Worm (Caenorhabditis elegans): ENCODE data around the gene R13A5.7.

R13A5.7 gene

ce11 chrIII:7616228-7616627, 46.3 kb upstream of the R13A5.7 start, which contains the start of gene T04A6.1:
Gene T04A6.1, plus strand, starts transcription at chrIII:7616528.
- TF ChIP-seq tlf-1 (GFP tag; optimal IDR thresholded peaks at IDR 0.05) (no peak), him-1 (tag; optimal IDR thresholded peaks at IDR 0.05) (no peak), cebp-1 (GFP tag; IDR thresholded peaks at IDR 0.05) (no peak), cebp-1 (tag; optimal IDR thresholded peaks at IDR 0.05) (no peak), bed-1 (GFP tag; IDR thresholded peaks at IDR 0.05) (no peak)

DNA sequence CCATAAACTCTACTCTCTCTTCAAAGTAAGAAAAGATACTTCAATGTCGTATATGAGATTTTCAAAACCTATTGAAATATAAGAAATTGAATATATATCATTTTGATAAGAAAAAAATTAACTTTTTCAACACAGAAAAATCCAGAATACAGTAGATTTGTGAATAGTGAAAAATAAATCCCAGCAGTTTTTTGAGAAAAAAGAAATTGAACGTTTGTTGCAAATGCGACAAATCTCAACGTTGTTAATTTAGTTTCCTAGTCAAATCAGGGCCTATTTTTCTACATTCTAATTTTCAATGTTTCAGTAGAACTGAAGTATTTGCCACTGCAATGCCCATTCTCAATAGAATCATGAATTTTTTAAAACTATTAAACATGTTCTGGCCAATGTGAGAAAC, 44.6 kb upstream of the R13A5.7 start, which contains the start of gene T04A6.2:
T04A6.2 (plus strand) TSS at position 301 of the 400 bp plus-strand sequence.
- TF ChIP-seq nfya-2 (GFP tag; IDR thresholded peaks at IDR 0.05) = no peak
- no peak for TF ChIP-seq B0019.2 (GFP tag; conservative IDR thresholded peaks at IDR 0.05)
- TF ChIP-seq rcor-1 (GFP tag; IDR thresholded peaks at IDR 0.05) = no peak
- TF ChIP-seq hmg-20 (GFP tag; IDR thresholded peaks at IDR 0.05) = no peak
- no peak for TF ChIP-seq egl-18 (GFP tag; IDR thresholded peaks at IDR 0.05)
- TF ChIP-seq ztf-22 (GFP tag; optimal IDR thresholded peaks at IDR 0.05) = no peak
- no peak for TF ChIP-seq Y79H2A.3 (GFP tag; conservative IDR thresholded peaks at IDR 0.05)
- no peak for TF ChIP-seq ceh-40 (GFP tag; IDR thresholded peaks at IDR 0.05)
- TF ChIP-seq mxl-1 (tag; optimal IDR thresholded peaks at IDR 0.05) = no peak
- TF ChIP-seq nhr-120 (GFP tag; IDR thresholded peaks at IDR 0.05) = no peak
- no peak for TF ChIP-seq F49E8.2 (tag; optimal IDR thresholded peaks at IDR 0.05; ENCODE audit: insufficient read depth)
- no peak for TF ChIP-seq hlh-26 (GFP tag; conservative IDR thresholded peaks at IDR 0.05)
- no peak for TF ChIP-seq bed-1 (GFP tag; IDR thresholded peaks at IDR 0.05)

- no peak for TF ChIP-seq F23B12.7 (tag; optimal IDR thresholded peaks at IDR 0.05; ENCODE audit: insufficient read depth)
- TF ChIP-seq T26A5.8 (tag; optimal IDR thresholded peaks at IDR 0.05) = no peak
- no peak for TF ChIP-seq F49E8.2 (tag; optimal IDR thresholded peaks at IDR 0.05; ENCODE audit: insufficient read depth)
- TF ChIP-seq nhr-179 (tag; optimal IDR thresholded peaks at IDR 0.05) = no peak
- no peak for TF ChIP-seq pbrm-1 (GFP tag; IDR thresholded peaks at IDR 0.05)
- TF ChIP-seq F33H1.4 (GFP tag; IDR thresholded peaks at IDR 0.05) = no peak
- TF ChIP-seq sptf-2 (GFP tag; optimal IDR thresholded peaks at IDR 0.05) = no peak
- TF ChIP-seq F10E7.11 (tag; optimal IDR thresholded peaks at IDR 0.05) = no peak
- no peak for TF ChIP-seq nfya-2 (GFP tag; IDR thresholded peaks at IDR 0.05)
- no peak for TF ChIP-seq ceh-27 (GFP tag; optimal IDR thresholded peaks at IDR 0.05)
- no peak for TF ChIP-seq nhr-27 (tag; optimal IDR thresholded peaks at IDR 0.05)
These were observed 39.2 kb upstream of the R13A5.7 start, which contains the start of gene nsph-4.3 for ce11 chrIII:7609168-7609567. Gene nsph-4.3, minus strand, starts transcription at chrIII:7609268.

- no peak for TF ChIP-seq ztf-6 (GFP tag; IDR thresholded peaks at IDR 0.05)
- no peak for TF ChIP-seq rec-8 (tag; optimal IDR thresholded peaks at IDR 0.05)
- TF ChIP-seq bed-2 (GFP tag; IDR thresholded peaks at IDR 0.05) = no peak
- no peak for TF ChIP-seq egl-44 (GFP tag; IDR thresholded peaks at IDR 0.05)
- TF ChIP-seq Y53F4B.3 (GFP tag; IDR thresholded peaks at IDR 0.05) = no peak
- TF ChIP-seq dox-1 (GFP tag; IDR thresholded peaks at IDR 0.05) = no peak
- no peak for TF ChIP-seq ceh-40 (GFP tag; IDR thresholded peaks at IDR 0.05)
- no peak for TF ChIP-seq mcd-1 (GFP tag; IDR thresholded peaks at IDR 0.05)
- TF ChIP-seq hmg-20 (GFP tag; IDR thresholded peaks at IDR 0.05) = no peak
- no peak for TF ChIP-seq sptf-2 (GFP tag; optimal IDR thresholded peaks at IDR 0.05)
- no peak for TF ChIP-seq ceh-79 (tag; optimal IDR thresholded peaks at IDR 0.05)
These were observed 38.3 kb upstream of the R13A5.7 start, which contains the start of gene T04A6.3 for ce11 chrIII:7608223-7608622. Gene T04A6.3, minus strand, starts transcription at chrIII:7608323.
